Worm (Caenorhabditis elegans) whole organism, young adult: ENCODE data around the gene chil-23.

ENCODE experiments used
- C06A6.2 ChIP-seq: fragments of 200-800 bp; sonication (Bioruptor generic); conservative IDR thresholded peaks from 2 replicates; pipeline ENCODE4 v1.3.6; 2022; ENCODE audit warnings: missing genetic modification characterization, missing compliant biosample characterization
- F57A8.1 ChIP-seq: fragments of 200-800 bp; sonication (Bioruptor generic); optimal IDR thresholded peaks from 2 replicates; lab custom pipeline; 2018; ENCODE audit warnings: mild to moderate bottlenecking, missing genetic modification characterization, moderate library complexity, missing compliant biosample characterization
- Y95B8A.8 ChIP-seq: fragments of 200-800 bp; sonication (Bioruptor generic); IDR thresholded peaks from 2 replicates; pipeline ENCODE4 v1.3.6; 2022; ENCODE audit warnings: missing genetic modification reagents, missing genetic modification characterization, missing compliant biosample characterization
- ceh-91 ChIP-seq: fragments of 200-800 bp; sonication (Bioruptor generic); IDR thresholded peaks from 2 replicates; pipeline ENCODE4 v1.3.6; 2022; ENCODE audit warnings: missing genetic modification reagents, missing genetic modification characterization, missing compliant biosample characterization
- nhr-80 ChIP-seq: sonication (generic microtip); optimal IDR thresholded peaks from 2 replicates; lab custom pipeline; 2016; ENCODE audit warnings: missing genetic modification characterization, missing compliant biosample characterization
- sdz-38 ChIP-seq: sonication (generic microtip); optimal IDR thresholded peaks from 2 replicates; lab custom pipeline; 2016; ENCODE audit warnings: missing genotype, missing genetic modification characterization, missing compliant biosample characterization
- snpc-4 ChIP-seq, 5 experiments: fragments of 150-350 bp in 1 of 5; sonication (generic microtip) in 4 of 5; optimal IDR thresholded peaks; 2 replicates each; lab custom pipeline; 2014 to 2018; ENCODE audit warnings: missing genetic modification characterization in 5 of 5, missing biosample characterization in 3 of 5, antibody characterized with exemption in 2 of 5, mild to moderate bottlenecking in 2 of 5, missing compliant biosample characterization in 2 of 5, missing genotype in 2 of 5, moderate library complexity in 2 of 5, missing genetic modification reagents in 1 of 5
- unc-62 ChIP-seq: fragments of 150-350 bp; optimal IDR thresholded peaks from 2 replicates; lab custom pipeline; 2014; ENCODE audit warnings: missing biosample characterization, missing genetic modification reagents, missing genetic modification characterization
- ztf-22 ChIP-seq: fragments of 200-800 bp; sonication (Bioruptor generic); optimal IDR thresholded peaks from 2 replicates; lab custom pipeline; 2018; ENCODE audit warnings: mild to moderate bottlenecking, missing genetic modification characterization, moderate library complexity, missing compliant biosample characterization

Gene chil-23

ce11 chrII:9418843-9419532, 49.4 kb downstream of the chil-23 start:
- no peak for TF ChIP-seq ztf-22 (GFP tag; lab: Kevin White, UChicago)
- no peak for TF ChIP-seq C06A6.2 (GFP tag; lab: Robert Waterston, UW)
- no peak for TF ChIP-seq F57A8.1 (GFP tag; lab: Kevin White, UChicago)
- no peak for TF ChIP-seq sdz-38 (tag; lab: Kevin White, UChicago)
- TF ChIP-seq unc-62 (GFP tag; lab: Kevin White, UChicago), result no peak
- peak; percentile 28 for TF ChIP-seq nhr-80 (tag; lab: Kevin White, UChicago)
- TF ChIP-seq Y95B8A.8 (GFP tag; lab: Robert Waterston, UW), result no peak

ce11 chrII:9418065-9418567, 50.3 kb downstream of the chil-23 start, which contains the start of the genes M176.4 and M176.16:
Gene M176.4, plus strand, starts transcription at chrII:9418365.
Gene M176.16, plus strand, starts transcription at chrII:9418517.
- TF ChIP-seq nhr-80 (tag; lab: Kevin White, UChicago) (peak; percentile 53), ceh-91 (GFP tag; lab: Robert Waterston, UW) (no peak), snpc-4 (GFP tag; optimal IDR thresholded peaks at IDR 0.05; lab: Kevin White, UChicago) (no peak), snpc-4 (tag; optimal IDR thresholded peaks at IDR 0.05; lab: Kevin White, UChicago) (no peak)
